Worm (Caenorhabditis elegans) whole organism, midembryonic: Measurements from ENCODE around the gene C24A3.4.

Experiments used
- T22C8.4 ChIP-seq: fragments of 200-800 bp; sonication (Bioruptor generic); IDR thresholded peaks from 2 replicates; pipeline ENCODE4 v1.3.6; 2022; ENCODE audit warnings: missing genetic modification characterization, missing compliant biosample characterization
- cog-1 ChIP-seq: sonication (generic microtip); optimal IDR thresholded peaks from 2 replicates; lab custom pipeline; 2016; ENCODE audit warnings: missing genetic modification characterization, missing compliant biosample characterization
- flt-1 ChIP-seq: fragments of 200-800 bp; sonication (Bioruptor generic); IDR thresholded peaks from 2 replicates; pipeline ENCODE4 v1.3.6; 2022; ENCODE audit warnings: missing genetic modification characterization, missing compliant biosample characterization
- klf-2 ChIP-seq: fragments of 200-800 bp; sonication (Bioruptor generic); conservative IDR thresholded peaks from 2 replicates; pipeline ENCODE4 v1.3.6; 2022; ENCODE audit warnings: missing genetic modification reagents, missing genetic modification characterization, missing compliant biosample characterization
- med-1 ChIP-seq: sonication (generic microtip); optimal IDR thresholded peaks from 2 replicates; lab custom pipeline; 2017; ENCODE audit warnings: missing genetic modification characterization, mild to moderate bottlenecking, missing compliant biosample characterization, antibody characterized with exemption, missing genetic modification reagents; ENCODE audit not compliant: insufficient read depth
- ref-1 ChIP-seq: fragments of 200-800 bp; sonication (Bioruptor generic); conservative IDR thresholded peaks from 2 replicates; pipeline ENCODE4 v1.3.6; 2022; ENCODE audit warnings: missing genetic modification reagents, missing genetic modification characterization, missing compliant biosample characterization
- tab-1 ChIP-seq: fragments of 200-800 bp; sonication (Bioruptor generic); IDR thresholded peaks from 2 replicates; pipeline ENCODE4 v1.3.6; 2022; ENCODE audit warnings: missing genetic modification characterization, missing compliant biosample characterization
- ztf-23 ChIP-seq: fragments of 200-800 bp; sonication (Bioruptor generic); IDR thresholded peaks from 2 replicates; pipeline ENCODE4 v1.3.6; 2022; ENCODE audit warnings: missing genetic modification reagents, missing genetic modification characterization, missing compliant biosample characterization
- ztf-29 ChIP-seq: fragments of 200-800 bp; sonication (Bioruptor generic); IDR thresholded peaks from 2 replicates; pipeline ENCODE4 v1.3.6; 2022; ENCODE audit warnings: missing genetic modification reagents, missing genetic modification characterization, missing compliant biosample characterization

Gene C24A3.4

DNA sequence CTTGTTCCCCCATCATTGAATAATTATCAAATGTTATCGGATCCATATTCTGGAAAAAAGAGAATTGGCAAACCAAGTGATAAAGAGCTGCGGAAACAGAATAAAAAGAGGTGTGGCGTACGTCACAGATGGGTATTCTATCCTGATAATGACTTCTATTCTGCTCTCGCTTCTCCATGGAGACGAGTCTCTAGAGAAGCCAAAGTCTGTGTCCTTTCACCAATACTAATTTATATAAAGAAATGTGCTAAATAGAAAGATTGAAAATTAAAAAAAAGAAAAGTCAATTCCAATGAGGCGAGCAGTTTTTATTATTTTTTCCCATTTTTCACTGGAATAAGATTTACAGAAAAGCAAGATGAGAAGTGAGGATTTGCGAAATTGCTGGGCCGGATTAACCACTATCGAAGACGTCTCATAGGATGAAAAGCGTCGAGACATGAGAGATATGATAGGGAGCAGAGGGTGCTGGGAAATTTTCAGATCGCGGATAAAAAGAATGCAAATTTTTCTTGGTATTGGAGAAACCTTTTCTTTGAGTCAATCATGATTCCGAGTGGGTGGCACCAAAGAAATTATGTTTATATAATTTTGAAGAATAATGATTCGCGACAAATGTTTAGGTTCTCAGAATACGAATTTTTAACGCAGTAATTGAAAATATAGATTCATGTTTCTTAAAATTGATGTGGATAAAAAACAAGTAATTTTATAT is 30.9 kb upstream of the C24A3.4 start, which contains the start of gene aexr-3:
aexr-3 (minus strand) TSS at position 51 of the 715 bp plus-strand sequence.
- TF ChIP-seq klf-2 (GFP tag; lab: Robert Waterston, UW) (no peak), T22C8.4 (GFP tag; lab: Robert Waterston, UW) (no peak), ref-1 (GFP tag; lab: Robert Waterston, UW) (no peak), tab-1 (GFP tag; lab: Robert Waterston, UW) (no peak), med-1 (no peak), flt-1 (GFP tag; lab: Robert Waterston, UW) (no peak), ztf-29 (GFP tag; lab: Robert Waterston, UW) (no peak), ztf-23 (GFP tag; lab: Robert Waterston, UW) (no peak), cog-1 (tag; lab: Kevin White, UChicago) (no peak)

DNA sequence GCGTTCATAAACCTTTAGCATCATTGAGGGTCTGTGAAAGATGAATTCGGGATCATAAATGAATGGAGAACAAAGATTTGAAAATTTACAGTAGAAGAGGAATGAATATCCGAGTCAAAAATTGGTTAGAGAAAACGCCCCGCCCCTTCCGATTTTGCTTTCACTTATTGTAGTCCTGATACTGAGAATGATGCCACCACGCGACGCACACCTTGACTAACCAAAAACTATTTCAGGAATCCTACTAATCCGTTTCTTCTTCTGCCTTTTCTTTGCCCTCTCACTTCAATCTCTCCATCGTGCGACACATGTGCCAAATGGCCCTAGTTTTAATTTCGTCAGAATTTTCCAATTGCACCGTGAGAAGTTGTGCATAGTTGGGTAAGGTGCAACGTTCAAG is 28.7 kb upstream of the C24A3.4 start:
- TF ChIP-seq klf-2 (GFP tag; lab: Robert Waterston, UW) (no peak), ref-1 (GFP tag; lab: Robert Waterston, UW) (no peak), cog-1 (tag; lab: Kevin White, UChicago) (no peak), tab-1 (GFP tag; lab: Robert Waterston, UW) (no peak), med-1 (no peak), flt-1 (GFP tag; lab: Robert Waterston, UW) (no peak), ztf-23 (GFP tag; lab: Robert Waterston, UW) (no peak), T22C8.4 (GFP tag; lab: Robert Waterston, UW) (no peak), ztf-29 (GFP tag; lab: Robert Waterston, UW) (no peak)

DNA sequence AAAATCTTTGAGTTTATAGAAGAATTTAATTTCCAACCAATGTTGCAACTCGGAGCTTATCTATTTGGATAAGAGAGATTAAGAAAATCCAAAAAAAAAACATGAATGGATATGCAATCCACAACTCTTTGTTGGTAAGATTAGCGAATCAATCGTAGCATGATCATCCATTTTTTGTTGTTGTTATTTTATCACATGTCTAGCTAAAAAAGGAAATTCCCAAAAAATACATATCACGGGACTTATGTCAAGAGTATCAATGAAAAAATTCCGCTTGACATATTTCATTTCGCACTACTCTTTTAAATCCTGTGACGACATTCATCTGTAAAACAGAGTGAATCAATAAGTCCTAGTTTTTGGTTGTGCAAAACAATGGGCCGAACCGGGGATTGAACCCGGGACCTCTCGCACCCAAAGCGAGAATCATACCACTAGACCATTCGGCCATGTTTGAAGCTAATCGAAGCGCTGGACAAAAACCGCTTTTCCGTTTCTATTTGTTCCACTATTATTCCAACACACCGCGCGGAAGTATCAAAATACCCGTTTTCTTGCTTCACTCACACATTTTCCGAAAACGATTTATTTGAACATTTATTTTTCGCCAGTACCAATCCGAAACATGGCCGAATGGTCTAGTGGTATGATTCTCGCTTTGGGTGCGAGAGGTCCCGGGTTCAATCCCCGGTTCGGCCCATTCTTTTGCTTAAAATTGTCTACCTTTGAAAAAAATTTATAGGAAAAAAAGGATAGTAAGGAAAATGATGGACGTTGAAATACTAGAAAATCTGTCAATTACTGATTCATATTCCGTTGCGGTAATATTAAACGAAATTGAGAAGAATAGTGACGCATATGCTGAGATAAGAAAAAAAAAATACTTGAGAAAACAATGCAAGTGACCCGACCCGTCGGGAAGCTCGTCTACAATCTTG is 22.8 kb upstream of the C24A3.4 start:
- TF ChIP-seq cog-1 (tag; lab: Kevin White, UChicago), result peak; percentile 21
- 0 out of 2 replicates have a peak, but pooled peaks have one; percentile 30 for TF ChIP-seq tab-1 (GFP tag; lab: Robert Waterston, UW)
- no peak for TF ChIP-seq med-1
- TF ChIP-seq ztf-23 (GFP tag; lab: Robert Waterston, UW), result 0 out of 2 replicates have a peak, but pooled peaks have one; percentile 55

DNA sequence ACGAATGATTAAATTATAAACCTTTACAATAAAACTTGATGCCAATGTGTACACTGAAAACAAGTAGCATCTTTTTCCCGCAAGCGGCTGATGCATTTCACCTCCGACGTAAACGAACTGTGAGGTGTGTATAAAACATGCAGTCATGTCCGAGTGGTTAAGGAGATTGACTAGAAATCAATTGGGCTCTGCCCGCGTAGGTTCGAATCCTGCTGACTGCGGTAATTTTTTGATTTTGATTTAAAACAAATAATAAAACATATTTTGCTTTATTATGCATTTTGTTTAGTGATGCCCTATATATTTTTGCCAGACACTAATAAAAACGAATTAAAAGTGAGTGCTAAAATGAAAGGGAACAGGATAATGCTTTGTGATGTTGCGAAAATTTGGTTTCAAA is 20.7 kb upstream of the C24A3.4 start:
- no peak for TF ChIP-seq ztf-29 (GFP tag; lab: Robert Waterston, UW)
- TF ChIP-seq flt-1 (GFP tag; lab: Robert Waterston, UW), result peak; percentile 83
- peak; percentile 20 for TF ChIP-seq med-1
- peak; percentile 82 for TF ChIP-seq T22C8.4 (GFP tag; lab: Robert Waterston, UW)
- peak; percentile 79 for TF ChIP-seq ztf-23 (GFP tag; lab: Robert Waterston, UW)
- no peak for TF ChIP-seq klf-2 (GFP tag; lab: Robert Waterston, UW)
- TF ChIP-seq tab-1 (GFP tag; lab: Robert Waterston, UW), result no peak
- TF ChIP-seq cog-1 (tag; lab: Kevin White, UChicago), result peak; percentile 38
- no peak for TF ChIP-seq ref-1 (GFP tag; lab: Robert Waterston, UW)

DNA sequence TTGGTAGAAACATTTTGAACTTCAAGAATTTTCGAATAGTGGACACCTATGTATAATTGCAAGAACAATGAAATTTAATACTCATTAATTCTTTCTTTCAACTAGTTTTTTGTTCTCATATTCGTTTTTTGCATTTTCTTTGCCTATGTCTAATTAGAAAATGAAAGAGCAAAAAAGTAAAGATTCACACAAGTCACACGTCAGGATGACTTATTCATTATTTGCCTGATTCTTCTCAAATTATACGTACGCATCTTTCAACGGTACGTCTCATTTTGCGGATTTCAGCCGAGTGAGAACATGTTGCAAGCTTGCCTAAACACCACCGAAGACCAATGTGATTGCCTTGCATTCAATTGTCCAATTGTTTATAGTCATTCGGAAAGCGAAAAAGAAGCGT is 11.5 kb upstream of the C24A3.4 start, which contains the start of gene nmur-1:
nmur-1 (plus strand) TSS at position 301 of the 400 bp plus-strand sequence.
- TF ChIP-seq klf-2 (GFP tag; lab: Robert Waterston, UW), result no peak
- TF ChIP-seq cog-1 (tag; lab: Kevin White, UChicago), result no peak
- no peak for TF ChIP-seq T22C8.4 (GFP tag; lab: Robert Waterston, UW)

DNA sequence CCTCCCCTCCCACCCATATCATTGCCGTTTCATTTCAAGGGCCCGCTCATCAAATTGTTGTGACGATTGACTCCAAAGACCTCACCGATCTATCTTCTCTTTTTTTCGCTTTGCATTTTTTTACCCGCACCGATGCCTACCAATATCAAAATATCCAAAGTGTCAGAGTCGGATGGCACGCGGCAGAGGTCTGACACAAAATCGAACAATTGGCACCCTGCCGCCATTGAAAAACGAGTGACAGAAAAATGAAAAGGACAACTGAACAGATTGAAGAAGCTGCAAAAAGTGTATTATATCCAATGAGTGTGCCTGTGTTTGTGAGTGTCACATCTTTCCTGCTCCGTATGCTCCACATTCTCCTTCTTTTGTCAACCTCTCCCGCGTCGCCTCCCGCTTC is 5.8 kb upstream of the C24A3.4 start:
- TF ChIP-seq klf-2 (GFP tag; lab: Robert Waterston, UW), result no peak
- TF ChIP-seq tab-1 (GFP tag; lab: Robert Waterston, UW), result no peak
- no peak for TF ChIP-seq ztf-29 (GFP tag; lab: Robert Waterston, UW)
- TF ChIP-seq ref-1 (GFP tag; lab: Robert Waterston, UW), result no peak
- TF ChIP-seq cog-1 (tag; lab: Kevin White, UChicago), result no peak
- no peak for TF ChIP-seq T22C8.4 (GFP tag; lab: Robert Waterston, UW)
- no peak for TF ChIP-seq ztf-23 (GFP tag; lab: Robert Waterston, UW)
- no peak for TF ChIP-seq flt-1 (GFP tag; lab: Robert Waterston, UW)
- no peak for TF ChIP-seq med-1

DNA sequence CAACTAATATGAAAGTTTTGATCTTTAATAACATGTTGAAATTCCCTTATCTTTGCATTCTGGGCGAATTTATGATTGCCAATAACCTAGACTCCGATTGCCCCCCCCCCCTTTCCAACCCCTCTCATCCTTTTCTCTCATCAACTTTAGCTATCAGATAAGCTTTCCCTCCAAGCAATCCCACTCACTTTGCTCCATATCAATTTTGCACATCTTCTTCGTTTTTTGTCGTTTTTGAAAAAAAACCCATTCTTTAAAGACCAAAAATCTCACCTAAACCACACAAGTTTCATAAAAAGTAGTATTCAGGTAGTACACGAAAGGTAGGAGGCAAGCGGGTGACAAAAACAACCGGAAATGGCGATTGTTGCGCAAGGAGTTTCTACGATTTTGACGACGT is 4.4 kb upstream of the C24A3.4 start, which contains the start of gene twk-18:
twk-18 (plus strand) TSS at position 301 of the 400 bp plus-strand sequence.
- TF ChIP-seq ztf-29 (GFP tag; lab: Robert Waterston, UW) (no peak), T22C8.4 (GFP tag; lab: Robert Waterston, UW) (no peak), flt-1 (GFP tag; lab: Robert Waterston, UW) (no peak)

DNA sequence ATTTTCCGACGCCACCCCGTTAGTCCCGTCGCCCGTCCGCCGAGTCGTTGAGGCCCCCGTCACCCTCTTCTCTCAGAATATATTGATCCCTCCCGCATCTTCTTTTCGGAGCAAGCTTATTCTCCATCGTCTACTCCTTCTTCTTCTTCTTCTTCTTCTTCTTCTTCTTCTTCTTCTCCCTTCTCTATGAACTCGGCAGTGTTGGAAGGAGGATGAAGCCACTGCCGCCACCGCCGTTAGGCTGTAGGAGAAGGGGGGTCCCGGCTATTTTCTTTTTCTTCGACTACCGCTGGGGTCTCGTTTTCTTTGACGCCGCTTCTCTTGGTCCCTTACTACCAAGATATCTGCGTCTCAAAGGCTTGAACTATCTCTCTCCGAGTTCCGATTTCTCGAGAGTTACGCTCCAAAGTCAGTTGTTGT is 3.3 kb downstream of the C24A3.4 start:
- TF ChIP-seq ref-1 (GFP tag; lab: Robert Waterston, UW) (no peak), T22C8.4 (GFP tag; lab: Robert Waterston, UW) (no peak), ztf-23 (GFP tag; lab: Robert Waterston, UW) (0 out of 2 replicates have a peak, but pooled peaks have one; percentile 52), flt-1 (GFP tag; lab: Robert Waterston, UW) (0 out of 2 replicates have a peak, but pooled peaks have one; percentile 35), ztf-29 (GFP tag; lab: Robert Waterston, UW) (no peak), tab-1 (GFP tag; lab: Robert Waterston, UW) (no peak), klf-2 (GFP tag; lab: Robert Waterston, UW) (no peak), med-1 (no peak), cog-1 (tag; lab: Kevin White, UChicago) (peak; percentile 7)
